Fruit fly (Drosophila melanogaster) whole organism, pupa: ENCODE results near the gene RecQ5.
A peak's percentile ranks its signal among the peaks of the same experiment; 100 is the strongest.

Experiments used
- CG10348 ChIP-seq: fragments of 200-800 bp; sonication (Bioruptor generic); IDR thresholded peaks from 2 replicates; pipeline ENCODE4 v1.3.6; 2022; ENCODE audit warnings: missing biosample characterization, missing genetic modification characterization
- CG12605 ChIP-seq: fragments of 200-800 bp; sonication (Bioruptor generic); IDR thresholded peaks from 2 replicates; pipeline ENCODE4 v1.3.6; 2022; ENCODE audit warnings: missing biosample characterization, missing genetic modification characterization
- CG13204 ChIP-seq: fragments of 200-800 bp; sonication (Bioruptor generic); optimal IDR thresholded peaks from 2 replicates; lab custom pipeline; 2018; ENCODE audit warnings: missing biosample characterization, mild to moderate bottlenecking, missing genetic modification characterization, moderate library complexity
- CG14655 ChIP-seq: fragments of 200-800 bp; sonication (Bioruptor generic); optimal IDR thresholded peaks from 3 replicates; lab custom pipeline; 2017; ENCODE audit warnings: mild to moderate bottlenecking, missing biosample characterization, missing genetic modification reagents, missing genetic modification characterization
- CG15710 ChIP-seq: fragments of 200-800 bp; sonication (Bioruptor generic); optimal IDR thresholded peaks from 2 replicates; lab custom pipeline; 2018; ENCODE audit warnings: missing biosample characterization, mild to moderate bottlenecking, missing genetic modification characterization, moderate library complexity
- CG17806 ChIP-seq: fragments of 200-800 bp; sonication (Bioruptor generic); optimal IDR thresholded peaks from 2 replicates; lab custom pipeline; 2018; ENCODE audit warnings: missing biosample characterization, mild to moderate bottlenecking, missing genetic modification characterization, moderate library complexity
- CG32121 ChIP-seq: fragments of 200-800 bp; sonication (Bioruptor generic); IDR thresholded peaks from 2 replicates; pipeline ENCODE4 v1.3.6; 2022; ENCODE audit warnings: missing biosample characterization, missing genetic modification characterization
- CG34367 ChIP-seq: fragments of 200-800 bp; sonication (Bioruptor generic); optimal IDR thresholded peaks from 2 replicates; lab custom pipeline; 2018; ENCODE audit warnings: missing biosample characterization, mild to moderate bottlenecking, missing genetic modification characterization
- CG4496 ChIP-seq: fragments of 200-800 bp; sonication (Bioruptor generic); IDR thresholded peaks from 3 replicates; pipeline ENCODE4 v1.3.6; 2022; ENCODE audit warnings: missing biosample characterization, missing genetic modification characterization
- CG8159 ChIP-seq: fragments of 200-800 bp; sonication (Bioruptor generic); optimal IDR thresholded peaks from 3 replicates; lab custom pipeline; 2018; ENCODE audit warnings: missing biosample characterization, mild to moderate bottlenecking, missing genetic modification characterization, moderate library complexity
- CG8301 ChIP-seq: fragments of 200-800 bp; sonication (Bioruptor generic); optimal IDR thresholded peaks from 2 replicates; lab custom pipeline; 2018; ENCODE audit warnings: missing biosample characterization, mild to moderate bottlenecking, missing genetic modification characterization
- CG9948 ChIP-seq: fragments of 200-800 bp; sonication (Bioruptor generic); optimal IDR thresholded peaks from 2 replicates; lab custom pipeline; 2018; ENCODE audit warnings: missing biosample characterization, mild to moderate bottlenecking, missing genetic modification characterization, moderate library complexity
- D1 ChIP-seq: fragments of 200-800 bp; sonication (Bioruptor generic); optimal IDR thresholded peaks from 2 replicates; lab custom pipeline; 2018; ENCODE audit warnings: missing biosample characterization, mild to moderate bottlenecking, missing genetic modification characterization, moderate library complexity
- EcR ChIP-seq: fragments of 200-800 bp; sonication (Bioruptor generic); optimal IDR thresholded peaks from 3 replicates; lab custom pipeline; 2019; ENCODE audit warnings: missing biosample characterization, missing genetic modification characterization, mild to moderate bottlenecking, moderate library complexity, missing genetic modification reagents
- Ets98B ChIP-seq: fragments of 200-800 bp; sonication (Bioruptor generic); IDR thresholded peaks from 2 replicates; pipeline ENCODE4 v1.3.6; 2022; ENCODE audit warnings: missing biosample characterization, missing genetic modification characterization
- Pif1A ChIP-seq: fragments of 200-800 bp; sonication (Bioruptor generic); optimal IDR thresholded peaks from 3 replicates; lab custom pipeline; 2016; ENCODE audit warnings: missing biosample characterization, missing genetic modification characterization
- Pif1B ChIP-seq: fragments of 200-800 bp; sonication (Bioruptor generic); optimal IDR thresholded peaks from 3 replicates; lab custom pipeline; 2016; ENCODE audit warnings: missing biosample characterization, missing genetic modification characterization
- Snoo ChIP-seq: fragments of 200-800 bp; sonication (Bioruptor generic); optimal IDR thresholded peaks from 3 replicates; lab custom pipeline; 2017; ENCODE audit warnings: missing biosample characterization, mild to moderate bottlenecking, missing genetic modification characterization, inconsistent platforms
- fd96Ca ChIP-seq: fragments of 200-800 bp; sonication (Bioruptor generic); IDR thresholded peaks from 3 replicates; pipeline ENCODE4 v1.3.6; 2022; ENCODE audit warnings: missing biosample characterization, missing genetic modification characterization
- gl ChIP-seq: fragments of 200-800 bp; sonication (Bioruptor generic); optimal IDR thresholded peaks from 2 replicates; lab custom pipeline; 2018; ENCODE audit warnings: missing biosample characterization, mild to moderate bottlenecking, missing genetic modification characterization
- rn ChIP-seq: fragments of 200-800 bp; sonication (Bioruptor generic); IDR thresholded peaks from 2 replicates; pipeline ENCODE4 v1.3.6; 2022; ENCODE audit warnings: missing biosample characterization, missing genetic modification characterization

RecQ5 gene

dm6 chr3L:14607620-14608019 lies 24.3 kb downstream of the RecQ5 start:
- peak; percentile 47 for TF ChIP-seq D1 (tag; lab: Kevin White, UChicago)
- TF ChIP-seq Pif1B (GFP tag; lab: Kevin White, UChicago), result no peak

dm6 chr3L:14605291-14605690 lies 26.6 kb downstream of the RecQ5 start:
- no peak for TF ChIP-seq fd96Ca (GFP tag; lab: Robert Waterston, UW)
- TF ChIP-seq CG8159 (tag; lab: Kevin White, UChicago), result no peak
- TF ChIP-seq CG13204 (GFP tag; lab: Kevin White, UChicago), result no peak
- TF ChIP-seq gl (tag; lab: Kevin White, UChicago), result no peak
- no peak for TF ChIP-seq Pif1A (GFP tag; lab: Kevin White, UChicago)
- no peak for TF ChIP-seq Pif1B (GFP tag; lab: Kevin White, UChicago)
- TF ChIP-seq rn, result no peak
- no peak for TF ChIP-seq CG14655 (GFP tag; lab: Kevin White, UChicago)
- TF ChIP-seq D1 (tag; lab: Kevin White, UChicago), result no peak
- no peak for TF ChIP-seq CG4496 (GFP tag; lab: Robert Waterston, UW)
- no peak for TF ChIP-seq EcR (GFP tag; lab: Kevin White, UChicago)
- TF ChIP-seq CG10348 (GFP tag; lab: Robert Waterston, UW), result no peak
- no peak for TF ChIP-seq CG17806

- TF ChIP-seq rn, result no peak
- peak; percentile 27 for TF ChIP-seq D1 (tag; lab: Kevin White, UChicago)
Measured at dm6 chr3L:14603160-14603559, 28.7 kb downstream of the RecQ5 start.

- TF ChIP-seq CG4496 (GFP tag; lab: Robert Waterston, UW), result no peak
- no peak for TF ChIP-seq CG15710
- no peak for TF ChIP-seq CG8301
- TF ChIP-seq CG9948, result no peak
- TF ChIP-seq Snoo (tag; lab: Kevin White, UChicago), result no peak
- no peak for TF ChIP-seq CG17806
- no peak for TF ChIP-seq gl (tag; lab: Kevin White, UChicago)
- no peak for TF ChIP-seq CG34367 (tag; lab: Kevin White, UChicago)
- TF ChIP-seq CG10348 (GFP tag; lab: Robert Waterston, UW), result no peak
- TF ChIP-seq EcR (GFP tag; lab: Kevin White, UChicago), result no peak
- no peak for TF ChIP-seq CG8159 (tag; lab: Kevin White, UChicago)
- no peak for TF ChIP-seq fd96Ca (GFP tag; lab: Robert Waterston, UW)
- no peak for TF ChIP-seq CG32121
- TF ChIP-seq CG14655 (GFP tag; lab: Kevin White, UChicago), result no peak
- TF ChIP-seq rn, result no peak
- no peak for TF ChIP-seq CG12605 (GFP tag; lab: Robert Waterston, UW)
- TF ChIP-seq Ets98B, result no peak
- no peak for TF ChIP-seq CG13204 (GFP tag; lab: Kevin White, UChicago)
- no peak for TF ChIP-seq Pif1A (GFP tag; lab: Kevin White, UChicago)
Measured at dm6 chr3L:14600570-14600969, 31.3 kb downstream of the RecQ5 start.

dm6 chr3L:14599503-14599902 lies 32.4 kb downstream of the RecQ5 start, which contains the start of gene HGTX:
HGTX (minus strand) TSS chr3L:14599540.
- TF ChIP-seq fd96Ca (GFP tag; lab: Robert Waterston, UW) (no peak), CG34367 (tag; lab: Kevin White, UChicago) (no peak), Pif1B (GFP tag; lab: Kevin White, UChicago) (no peak), CG10348 (GFP tag; lab: Robert Waterston, UW) (no peak), gl (tag; lab: Kevin White, UChicago) (no peak), CG17806 (no peak), CG15710 (no peak), Pif1A (GFP tag; lab: Kevin White, UChicago) (no peak), D1 (tag; lab: Kevin White, UChicago) (no peak), CG12605 (GFP tag; lab: Robert Waterston, UW) (no peak), CG32121 (no peak), CG14655 (GFP tag; lab: Kevin White, UChicago) (no peak), Ets98B (no peak), CG4496 (GFP tag; lab: Robert Waterston, UW) (no peak), CG9948 (no peak), EcR (GFP tag; lab: Kevin White, UChicago) (no peak), CG8159 (tag; lab: Kevin White, UChicago) (no peak), Snoo (tag; lab: Kevin White, UChicago) (no peak)
- TF ChIP-seq, all 21 proteins: peak for 0

- TF ChIP-seq CG13204 (GFP tag; lab: Kevin White, UChicago) (no peak), gl (tag; lab: Kevin White, UChicago) (no peak), D1 (tag; lab: Kevin White, UChicago) (no peak), CG8159 (tag; lab: Kevin White, UChicago) (no peak), CG15710 (no peak), CG4496 (GFP tag; lab: Robert Waterston, UW) (no peak), CG12605 (GFP tag; lab: Robert Waterston, UW) (no peak), Pif1A (GFP tag; lab: Kevin White, UChicago) (no peak), fd96Ca (GFP tag; lab: Robert Waterston, UW) (no peak), CG14655 (GFP tag; lab: Kevin White, UChicago) (no peak), CG9948 (no peak), CG10348 (GFP tag; lab: Robert Waterston, UW) (no peak), Ets98B (no peak), Snoo (tag; lab: Kevin White, UChicago) (no peak), rn (no peak), CG8301 (no peak), Pif1B (GFP tag; lab: Kevin White, UChicago) (no peak), CG32121 (no peak), CG17806 (no peak)
Measured at dm6 chr3L:14592166-14592565, 39.7 kb downstream of the RecQ5 start.
